In the genomic region with DNA sequence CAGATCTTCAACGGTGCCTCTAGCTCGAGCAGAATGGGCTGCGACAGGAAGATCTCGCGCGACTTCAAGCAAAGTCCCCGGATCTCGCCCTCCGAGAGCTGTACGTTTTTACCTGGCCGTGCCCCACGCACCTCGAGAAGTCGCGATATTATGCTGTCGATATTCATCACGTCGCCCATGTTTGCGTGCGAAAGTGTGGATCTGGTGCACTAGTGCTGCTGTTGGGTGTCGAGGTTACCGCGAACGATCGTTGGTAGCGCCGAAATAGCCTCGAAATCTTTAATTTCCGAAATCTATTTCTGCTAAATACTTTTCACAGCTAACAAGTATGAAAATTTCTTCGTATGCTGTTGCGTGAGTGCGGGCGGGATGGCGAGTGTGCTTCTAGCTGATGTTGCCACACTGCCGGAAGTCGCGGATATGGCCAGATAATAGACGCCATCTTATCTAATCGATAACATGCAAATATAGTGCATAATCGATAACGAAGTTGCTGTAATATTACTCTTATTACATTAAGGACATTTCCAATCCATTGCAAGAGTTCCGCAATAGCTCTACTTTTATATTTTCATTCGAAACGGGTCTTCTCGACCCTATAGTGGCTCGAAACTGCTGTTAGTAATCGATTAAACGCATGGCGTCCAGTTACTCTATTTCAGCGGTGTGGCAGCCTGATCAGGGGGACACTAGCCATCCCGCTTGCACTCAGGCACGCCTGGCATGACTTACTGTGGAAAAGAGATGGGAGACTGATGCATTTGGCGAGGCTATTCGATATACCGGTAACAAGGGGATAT, we compare ENCODE assay signal across 1 fruit fly cellular context.
A peak's percentile ranks its signal among the peaks of the same experiment; 100 is the strongest.
TF ChIP-seq lines count a peak whose summit lies in the region.

A gene (minus strand): TSS at position 408 of the 800 bp plus-strand sequence.

TF ChIP-seq in whole organism, embryonic, 481 proteins besides CTCF, POLR2A, EP300 and RAD21 (continued from another document and continues in another):
- no peak for TF ChIP-seq h (optimal IDR thresholded peaks at IDR 0.05; lab: Kevin White, UChicago)
- TF ChIP-seq Sin3A (optimal IDR thresholded peaks at IDR 0.05; lab: Kevin White, UChicago), result peak; percentile 100
- TF ChIP-seq nau (GFP tag; optimal IDR thresholded peaks at IDR 0.05; lab: Kevin White, UChicago), result no peak
- no peak for TF ChIP-seq Xrp1 (GFP tag; IDR thresholded peaks at IDR 0.05; lab: Robert Waterston, UW)
- no peak for TF ChIP-seq trh (GFP tag; optimal IDR thresholded peaks at IDR 0.05; lab: Kevin White, UChicago)
- TF ChIP-seq CG6175 (GFP tag; IDR thresholded peaks at IDR 0.05; lab: Robert Waterston, UW), result no peak
- TF ChIP-seq bsh (GFP tag; optimal IDR thresholded peaks at IDR 0.05; lab: Kevin White, UChicago), result no peak
- no peak for TF ChIP-seq CG17912 (GFP tag; optimal IDR thresholded peaks at IDR 0.05; lab: Kevin White, UChicago)
- TF ChIP-seq stwl (tag; optimal IDR thresholded peaks at IDR 0.05; lab: Kevin White, UChicago), result peak; percentile 46
- TF ChIP-seq Fer1 (GFP tag; optimal IDR thresholded peaks at IDR 0.05; lab: Kevin White, UChicago), result peak; percentile 14
- no peak for TF ChIP-seq Mad (GFP tag; optimal IDR thresholded peaks at IDR 0.05; lab: Kevin White, UChicago)
- TF ChIP-seq CG10959 (GFP tag; IDR thresholded peaks at IDR 0.05; lab: Robert Waterston, UW), result no peak
- no peak for TF ChIP-seq CG11247 (GFP tag; IDR thresholded peaks at IDR 0.05; lab: Robert Waterston, UW)
- no peak for TF ChIP-seq CG30431 (GFP tag; optimal IDR thresholded peaks at IDR 0.05; lab: Kevin White, UChicago)
- TF ChIP-seq ATbp (GFP tag; optimal IDR thresholded peaks at IDR 0.05; lab: Kevin White, UChicago), result no peak
- TF ChIP-seq bab2 (GFP tag; optimal IDR thresholded peaks at IDR 0.05; lab: Kevin White, UChicago), result no peak
- TF ChIP-seq bcd (GFP tag; optimal IDR thresholded peaks at IDR 0.05; lab: Kevin White, UChicago), result peak; percentile 15
- TF ChIP-seq CG8089 (GFP tag; optimal IDR thresholded peaks at IDR 0.05; lab: Kevin White, UChicago), result no peak
- TF ChIP-seq CG17612 (GFP tag; IDR thresholded peaks at IDR 0.05; lab: Robert Waterston, UW), result no peak
- TF ChIP-seq gsb (GFP tag; IDR thresholded peaks at IDR 0.05; lab: Robert Waterston, UW), result no peak
- TF ChIP-seq CG4854 (GFP tag; optimal IDR thresholded peaks at IDR 0.05; lab: Kevin White, UChicago), result no peak
- no peak for TF ChIP-seq CG16815 (GFP tag; optimal IDR thresholded peaks at IDR 0.05; lab: Kevin White, UChicago)
- no peak for TF ChIP-seq CrebB (tag; optimal IDR thresholded peaks at IDR 0.05; lab: Kevin White, UChicago)
- no peak for TF ChIP-seq gcm (GFP tag; optimal IDR thresholded peaks at IDR 0.05; lab: Kevin White, UChicago)
- TF ChIP-seq tll (GFP tag; optimal IDR thresholded peaks at IDR 0.05; lab: Kevin White, UChicago), result peak; percentile 40 to 98
- peak; percentile 30 for TF ChIP-seq Abd-B (GFP tag; optimal IDR thresholded peaks at IDR 0.05; lab: Kevin White, UChicago)
- TF ChIP-seq dm (GFP tag; optimal IDR thresholded peaks at IDR 0.05; lab: Kevin White, UChicago), result peak; percentile 89
- TF ChIP-seq CG15011 (GFP tag; optimal IDR thresholded peaks at IDR 0.05; lab: Kevin White, UChicago), result no peak
- TF ChIP-seq maf-S (GFP tag; optimal IDR thresholded peaks at IDR 0.05; lab: Kevin White, UChicago), result no peak
- no peak for TF ChIP-seq CG11093 (GFP tag; IDR thresholded peaks at IDR 0.05; lab: Robert Waterston, UW)
- no peak for TF ChIP-seq gro (GFP tag; optimal IDR thresholded peaks at IDR 0.05; lab: Kevin White, UChicago)
- TF ChIP-seq CG13624 (GFP tag; optimal IDR thresholded peaks at IDR 0.05; lab: Kevin White, UChicago), result no peak
- TF ChIP-seq Asciz (GFP tag; optimal IDR thresholded peaks at IDR 0.05; lab: Kevin White, UChicago), result no peak
- peak; percentile 76 for TF ChIP-seq jumu (GFP tag; optimal IDR thresholded peaks at IDR 0.05; lab: Kevin White, UChicago)
- TF ChIP-seq Hsf (GFP tag; optimal IDR thresholded peaks at IDR 0.05; lab: Kevin White, UChicago), result peak; percentile 13
- TF ChIP-seq CG1529 (GFP tag; optimal IDR thresholded peaks at IDR 0.05; lab: Kevin White, UChicago), result no peak
- no peak for TF ChIP-seq unc-4 (GFP tag; IDR thresholded peaks at IDR 0.05; lab: Robert Waterston, UW; ENCODE audit: partially characterized antibody)
- TF ChIP-seq pita (GFP tag; optimal IDR thresholded peaks at IDR 0.05; lab: Kevin White, UChicago), result no peak
- TF ChIP-seq Hr78 (GFP tag; optimal IDR thresholded peaks at IDR 0.05; lab: Kevin White, UChicago), result no peak
- no peak for TF ChIP-seq pb (GFP tag; optimal IDR thresholded peaks at IDR 0.05; lab: Kevin White, UChicago)
- no peak for TF ChIP-seq Ptx1 (GFP tag; IDR thresholded peaks at IDR 0.05; lab: Robert Waterston, UW)
- peak; percentile 7 for TF ChIP-seq CG2120 (GFP tag; optimal IDR thresholded peaks at IDR 0.05; lab: Kevin White, UChicago)
- peak; percentile 37 for TF ChIP-seq pum (GFP tag; optimal IDR thresholded peaks at IDR 0.05; lab: Kevin White, UChicago)
- TF ChIP-seq chif (GFP tag; optimal IDR thresholded peaks at IDR 0.05; lab: Kevin White, UChicago), result peak in 1 of 2 experiments; percentile 1
- TF ChIP-seq gfzf (GFP tag; optimal IDR thresholded peaks at IDR 0.05; lab: Kevin White, UChicago), result peak; percentile 17
- TF ChIP-seq Ada2b (GFP tag; IDR thresholded peaks at IDR 0.05; lab: Robert Waterston, UW), result no peak
- TF ChIP-seq Dfd (GFP tag; optimal IDR thresholded peaks at IDR 0.05; lab: Kevin White, UChicago), result peak in 1 of 2 experiments; percentile 30
- no peak for TF ChIP-seq CG14667 (GFP tag; IDR thresholded peaks at IDR 0.05; lab: Robert Waterston, UW)
- TF ChIP-seq CG15479 (GFP tag; optimal IDR thresholded peaks at IDR 0.05; lab: Kevin White, UChicago), result no peak
- TF ChIP-seq CG30403 (GFP tag; optimal IDR thresholded peaks at IDR 0.05; lab: Kevin White, UChicago), result peak; percentile 39
- peak; percentile 14 for TF ChIP-seq p53 (GFP tag; optimal IDR thresholded peaks at IDR 0.05; lab: Kevin White, UChicago)
- TF ChIP-seq NfI (GFP tag; optimal IDR thresholded peaks at IDR 0.05; lab: Kevin White, UChicago), result no peak
- TF ChIP-seq Taf1 (GFP tag; IDR thresholded peaks at IDR 0.05; lab: Robert Waterston, UW), result no peak
- TF ChIP-seq Dp (GFP tag; optimal IDR thresholded peaks at IDR 0.05; lab: Kevin White, UChicago), result peak; percentile 60
- TF ChIP-seq Hmx (GFP tag; optimal IDR thresholded peaks at IDR 0.05; lab: Kevin White, UChicago), result no peak
- TF ChIP-seq CG10147 (GFP tag; optimal IDR thresholded peaks at IDR 0.05; lab: Kevin White, UChicago), result no peak
- no peak for TF ChIP-seq ssp (GFP tag; IDR thresholded peaks at IDR 0.05; lab: Robert Waterston, UW)
- no peak for TF ChIP-seq lov (optimal IDR thresholded peaks at IDR 0.05; lab: Kevin White, UChicago)
- TF ChIP-seq lov (GFP tag; IDR thresholded peaks at IDR 0.05; lab: Robert Waterston, UW), result no peak
- peak; percentile 56 for TF ChIP-seq Meics (GFP tag; optimal IDR thresholded peaks at IDR 0.05; lab: Kevin White, UChicago)
- TF ChIP-seq CG2889 (GFP tag; IDR thresholded peaks at IDR 0.05; lab: Robert Waterston, UW), result no peak
- TF ChIP-seq CG7839 (tag; optimal IDR thresholded peaks at IDR 0.05; lab: Kevin White, UChicago), result no peak
- no peak for TF ChIP-seq emc (GFP tag; optimal IDR thresholded peaks at IDR 0.05; lab: Kevin White, UChicago)
- TF ChIP-seq CG4707 (GFP tag; optimal IDR thresholded peaks at IDR 0.05; lab: Kevin White, UChicago), result no peak
- no peak for TF ChIP-seq Six4 (GFP tag; optimal IDR thresholded peaks at IDR 0.05; lab: Kevin White, UChicago)
- TF ChIP-seq pan (optimal IDR thresholded peaks at IDR 0.05; lab: Kevin White, UChicago), result no peak
- TF ChIP-seq pan (GFP tag; optimal IDR thresholded peaks at IDR 0.05 in 1 of 2, IDR thresholded peaks at IDR 0.05 in 1 of 2), result no peak
- no peak for TF ChIP-seq scrt (GFP tag; optimal IDR thresholded peaks at IDR 0.05; lab: Kevin White, UChicago)
- TF ChIP-seq CG34422 (GFP tag; IDR thresholded peaks at IDR 0.05; lab: Robert Waterston, UW), result peak; percentile 31; the same call in 1 of the 3 replicates
- no peak for TF ChIP-seq Atf-2 (GFP tag; optimal IDR thresholded peaks at IDR 0.05; lab: Kevin White, UChicago)
- TF ChIP-seq CG15073 (GFP tag; optimal IDR thresholded peaks at IDR 0.05; lab: Kevin White, UChicago), result no peak
- TF ChIP-seq B-H2 (GFP tag; optimal IDR thresholded peaks at IDR 0.05; lab: Kevin White, UChicago), result no peak
- TF ChIP-seq CG12071 (GFP tag; optimal IDR thresholded peaks at IDR 0.05; lab: Kevin White, UChicago), result no peak
- TF ChIP-seq D (optimal IDR thresholded peaks at IDR 0.05; lab: Kevin White, UChicago), result no peak
- TF ChIP-seq D (GFP tag; optimal IDR thresholded peaks at IDR 0.05; lab: Kevin White, UChicago), result no peak
- no peak for TF ChIP-seq CG13894 (tag; optimal IDR thresholded peaks at IDR 0.05; lab: Kevin White, UChicago)
- TF ChIP-seq Lpt (GFP tag; optimal IDR thresholded peaks at IDR 0.05; lab: Kevin White, UChicago), result no peak
- TF ChIP-seq tgo (GFP tag; IDR thresholded peaks at IDR 0.05; lab: Robert Waterston, UW), result no peak
- no peak for TF ChIP-seq Sox102F (GFP tag; optimal IDR thresholded peaks at IDR 0.05; lab: Kevin White, UChicago)
- TF ChIP-seq Nf-YA (GFP tag; IDR thresholded peaks at IDR 0.05; lab: Robert Waterston, UW), result no peak
- TF ChIP-seq CG4328 (GFP tag; optimal IDR thresholded peaks at IDR 0.05; lab: Kevin White, UChicago), result peak; percentile 32
- peak; percentile 55; the same call in 2 of the 3 replicates for TF ChIP-seq CG6791 (GFP tag; IDR thresholded peaks at IDR 0.05; lab: Robert Waterston, UW; ENCODE audit: partially characterized antibody)
- TF ChIP-seq CG33557 (GFP tag; optimal IDR thresholded peaks at IDR 0.05; lab: Kevin White, UChicago), result no peak
- TF ChIP-seq rib (GFP tag; IDR thresholded peaks at IDR 0.05; lab: Robert Waterston, UW), result no peak
- TF ChIP-seq CG32772 (GFP tag; IDR thresholded peaks at IDR 0.05; lab: Robert Waterston, UW), result no peak
- TF ChIP-seq ci (GFP tag; IDR thresholded peaks at IDR 0.05; lab: Robert Waterston, UW), result 0 out of 3 replicates have a peak, but pooled peaks have one; percentile 5
- no peak for TF ChIP-seq yki (optimal IDR thresholded peaks at IDR 0.05; lab: Kevin White, UChicago)
- TF ChIP-seq CG17568 (GFP tag; optimal IDR thresholded peaks at IDR 0.05; lab: Kevin White, UChicago), result no peak
- TF ChIP-seq Jarid2 (GFP tag; optimal IDR thresholded peaks at IDR 0.05; lab: Kevin White, UChicago), result no peak
- peak; percentile 25; the same call in 1 of the 2 replicates for TF ChIP-seq CG31441 (GFP tag; IDR thresholded peaks at IDR 0.05; lab: Robert Waterston, UW)
- no peak for TF ChIP-seq grau (tag; optimal IDR thresholded peaks at IDR 0.05; lab: Kevin White, UChicago)
- no peak for TF ChIP-seq Vsx1 (GFP tag; optimal IDR thresholded peaks at IDR 0.05; lab: Kevin White, UChicago)
- no peak for TF ChIP-seq ftz-f1 (GFP tag; optimal IDR thresholded peaks at IDR 0.05; lab: Kevin White, UChicago)
- TF ChIP-seq Sry-δ (GFP tag; optimal IDR thresholded peaks at IDR 0.05; lab: Kevin White, UChicago), result peak; percentile 75
- TF ChIP-seq Adf1 (GFP tag; IDR thresholded peaks at IDR 0.05; lab: Robert Waterston, UW), result no peak
- TF ChIP-seq kay (GFP tag; optimal IDR thresholded peaks at IDR 0.05; lab: Kevin White, UChicago), result no peak
- no peak for TF ChIP-seq fd64A (GFP tag; optimal IDR thresholded peaks at IDR 0.05; lab: Kevin White, UChicago)
- no peak for TF ChIP-seq kah (GFP tag; optimal IDR thresholded peaks at IDR 0.05; lab: Kevin White, UChicago)
- no peak; the same call in 1 of the 2 replicates for TF ChIP-seq tna (GFP tag; IDR thresholded peaks at IDR 0.05; lab: Robert Waterston, UW; ENCODE audit: partially characterized antibody)
- TF ChIP-seq CG8290 (GFP tag; optimal IDR thresholded peaks at IDR 0.05; lab: Kevin White, UChicago), result peak; percentile 39
- TF ChIP-seq CG8290 (tag; optimal IDR thresholded peaks at IDR 0.05; lab: Kevin White, UChicago), result peak in 1 of 2 experiments; percentile 46
- TF ChIP-seq Kr (GFP tag; optimal IDR thresholded peaks at IDR 0.05; lab: Kevin White, UChicago), result no peak
- peak; percentile 36 for TF ChIP-seq CG12104 (GFP tag; optimal IDR thresholded peaks at IDR 0.05; lab: Kevin White, UChicago)
- peak; percentile 26 for TF ChIP-seq shn (GFP tag; optimal IDR thresholded peaks at IDR 0.05; lab: Kevin White, UChicago)
- peak; percentile 25; the same call in 1 of the 2 replicates for TF ChIP-seq inv (GFP tag; IDR thresholded peaks at IDR 0.05; lab: Robert Waterston, UW; ENCODE audit: partially characterized antibody)
- no peak for TF ChIP-seq onecut (GFP tag; IDR thresholded peaks at IDR 0.05; lab: Robert Waterston, UW)
- peak; percentile 76 for TF ChIP-seq Med (GFP tag; lab: Kevin White, UChicago)
- TF ChIP-seq ewg (GFP tag; optimal IDR thresholded peaks at IDR 0.05; lab: Kevin White, UChicago), result no peak
- TF ChIP-seq CG11696 (GFP tag; IDR thresholded peaks at IDR 0.05; lab: Robert Waterston, UW), result no peak
- TF ChIP-seq Dref (GFP tag; IDR thresholded peaks at IDR 0.05; lab: Robert Waterston, UW), result peak; percentile 66
- no peak for TF ChIP-seq sob (GFP tag; IDR thresholded peaks at IDR 0.05; lab: Robert Waterston, UW)
- peak; percentile 88 to 99 for TF ChIP-seq insv (GFP tag; optimal IDR thresholded peaks at IDR 0.05; lab: Kevin White, UChicago)
- no peak for TF ChIP-seq Rfx (GFP tag; IDR thresholded peaks at IDR 0.05; lab: Robert Waterston, UW)
- TF ChIP-seq CG14710 (tag; optimal IDR thresholded peaks at IDR 0.05; lab: Kevin White, UChicago), result peak; percentile 76
- no peak for TF ChIP-seq Hey (tag; optimal IDR thresholded peaks at IDR 0.05; lab: Kevin White, UChicago)
- TF ChIP-seq CG7987 (GFP tag; optimal IDR thresholded peaks at IDR 0.05; lab: Kevin White, UChicago), result no peak
- TF ChIP-seq CG10366 (GFP tag; IDR thresholded peaks at IDR 0.05; lab: Robert Waterston, UW), result no peak
- TF ChIP-seq Spps (tag; optimal IDR thresholded peaks at IDR 0.05; lab: Kevin White, UChicago), result no peak
- 0 out of 4 replicates have a peak, but pooled peaks have one; percentile 23 for TF ChIP-seq Dll (GFP tag; IDR thresholded peaks at IDR 0.05; lab: Robert Waterston, UW; ENCODE audit: partially characterized antibody)
- no peak for TF ChIP-seq dmrt99B (tag; optimal IDR thresholded peaks at IDR 0.05; lab: Kevin White, UChicago)
- TF ChIP-seq danr (GFP tag; IDR thresholded peaks at IDR 0.05; lab: Robert Waterston, UW), result no peak
- no peak for TF ChIP-seq CG18476 (GFP tag; optimal IDR thresholded peaks at IDR 0.05; lab: Kevin White, UChicago)
- no peak for TF ChIP-seq run (tag; optimal IDR thresholded peaks at IDR 0.05; lab: Kevin White, UChicago)
- peak; percentile 100 for TF ChIP-seq phol (tag; optimal IDR thresholded peaks at IDR 0.05; lab: Kevin White, UChicago)
- TF ChIP-seq CG17802 (tag; optimal IDR thresholded peaks at IDR 0.05; lab: Kevin White, UChicago), result no peak
- TF ChIP-seq Oaz (GFP tag; IDR thresholded peaks at IDR 0.05; lab: Robert Waterston, UW), result no peak
